Worm (Caenorhabditis elegans) whole organism, midembryonic: ENCODE data around the gene mdh-2.

Source experiments
- cog-1 ChIP-seq: sonication (generic microtip); optimal IDR thresholded peaks from 2 replicates; lab custom pipeline; 2016; ENCODE audit warnings: missing genetic modification characterization, missing compliant biosample characterization
- flt-1 ChIP-seq: fragments of 200-800 bp; sonication (Bioruptor generic); IDR thresholded peaks from 2 replicates; pipeline ENCODE4 v1.3.6; 2022; ENCODE audit warnings: missing genetic modification characterization, missing compliant biosample characterization
- klf-2 ChIP-seq: fragments of 200-800 bp; sonication (Bioruptor generic); conservative IDR thresholded peaks from 2 replicates; pipeline ENCODE4 v1.3.6; 2022; ENCODE audit warnings: missing genetic modification reagents, missing genetic modification characterization, missing compliant biosample characterization
- med-1 ChIP-seq: sonication (generic microtip); optimal IDR thresholded peaks from 2 replicates; lab custom pipeline; 2017; ENCODE audit warnings: missing genetic modification characterization, mild to moderate bottlenecking, missing compliant biosample characterization, antibody characterized with exemption, missing genetic modification reagents; ENCODE audit not compliant: insufficient read depth
- ztf-29 ChIP-seq: fragments of 200-800 bp; sonication (Bioruptor generic); IDR thresholded peaks from 2 replicates; pipeline ENCODE4 v1.3.6; 2022; ENCODE audit warnings: missing genetic modification reagents, missing genetic modification characterization, missing compliant biosample characterization

- no peak for TF ChIP-seq med-1 (GFP tag; lab: Kevin White, UChicago)
- no peak for TF ChIP-seq cog-1 (tag; lab: Kevin White, UChicago)
- no peak for TF ChIP-seq klf-2 (GFP tag; lab: Robert Waterston, UW)
- TF ChIP-seq ztf-29 (GFP tag; lab: Robert Waterston, UW): no peak
- TF ChIP-seq flt-1 (GFP tag; lab: Robert Waterston, UW): no peak
Measured at ce11 chrIII:6607067-6607466, 839 bp downstream of the mdh-2 start.
